Fruit fly (Drosophila melanogaster) whole organism, embryonic: ENCODE measurements around the gene Cdk1.

Experiments
- Bteb2 ChIP-seq: fragments of 200-800 bp; sonication (Bioruptor generic); optimal IDR thresholded peaks from 2 replicates; lab custom pipeline; 2016; ENCODE audit warnings: missing biosample characterization, missing genetic modification characterization
- CG10267 ChIP-seq: fragments of 200-800 bp; sonication (Bioruptor generic); optimal IDR thresholded peaks from 2 replicates; lab custom pipeline; 2018; ENCODE audit warnings: missing biosample characterization, mild to moderate bottlenecking, missing genetic modification characterization, moderate library complexity
- CG12219 ChIP-seq: fragments of 200-800 bp; sonication (Bioruptor generic); optimal IDR thresholded peaks from 3 replicates; lab custom pipeline; 2018; ENCODE audit warnings: missing biosample characterization, mild to moderate bottlenecking, missing genetic modification characterization
- CG12236 ChIP-seq: fragments of 200-800 bp; sonication (Bioruptor generic); optimal IDR thresholded peaks from 2 replicates; lab custom pipeline; 2016; ENCODE audit warnings: missing biosample characterization, missing genetic modification characterization
- CG12299 ChIP-seq: fragments of 200-800 bp; sonication (Bioruptor generic); optimal IDR thresholded peaks from 2 replicates; lab custom pipeline; 2018; ENCODE audit warnings: missing biosample characterization, mild to moderate bottlenecking, missing genetic modification characterization
- CG13123 ChIP-seq: fragments of 200-800 bp; sonication (Bioruptor generic); optimal IDR thresholded peaks from 2 replicates; lab custom pipeline; 2016; ENCODE audit warnings: missing biosample characterization, missing genetic modification characterization
- CG15073 ChIP-seq: fragments of 200-800 bp; sonication (Bioruptor generic); optimal IDR thresholded peaks from 2 replicates; lab custom pipeline; 2016; ENCODE audit warnings: missing biosample characterization, missing genetic modification characterization
- CG16815 ChIP-seq: fragments of 200-800 bp; sonication (Bioruptor generic); optimal IDR thresholded peaks from 3 replicates; lab custom pipeline; 2017; ENCODE audit warnings: missing biosample characterization, mild to moderate bottlenecking, missing genetic modification characterization
- CG17186 ChIP-seq: fragments of 200-800 bp; sonication (Bioruptor generic); optimal IDR thresholded peaks from 3 replicates; lab custom pipeline; 2017; ENCODE audit warnings: missing biosample characterization, missing genetic modification reagents, missing genetic modification characterization
- CG17361 ChIP-seq: fragments of 200-800 bp; sonication (Bioruptor generic); IDR thresholded peaks from 3 replicates; pipeline ENCODE4 v1.3.6; 2022; ENCODE audit warnings: missing biosample characterization, missing genetic modification characterization
- CG1792 ChIP-seq: fragments of 200-800 bp; sonication (Bioruptor generic); optimal IDR thresholded peaks from 2 replicates; lab custom pipeline; 2016; ENCODE audit warnings: missing biosample characterization, missing genetic modification characterization
- CG18262 ChIP-seq: fragments of 200-800 bp; optimal IDR thresholded peaks from 3 replicates; lab custom pipeline; 2019; ENCODE audit warnings: missing biosample characterization, mild to moderate bottlenecking, missing genetic modification characterization, moderate library complexity
- CG2199 ChIP-seq: fragments of 200-800 bp; sonication (Bioruptor generic); IDR thresholded peaks from 3 replicates; pipeline ENCODE4 v1.3.6; 2022; ENCODE audit warnings: missing biosample characterization, missing genetic modification characterization
- CG30020 ChIP-seq: fragments of 200-800 bp; optimal IDR thresholded peaks from 2 replicates; lab custom pipeline; 2019; ENCODE audit warnings: missing biosample characterization, mild to moderate bottlenecking, missing genetic modification characterization, moderate library complexity
- CG32767 ChIP-seq: fragments of 200-800 bp; sonication (Bioruptor generic); IDR thresholded peaks from 2 replicates; pipeline ENCODE4 v1.3.6; 2022; ENCODE audit warnings: missing biosample characterization, missing genetic modification characterization
- CG3407 ChIP-seq: fragments of 200-800 bp; sonication (Bioruptor generic); optimal IDR thresholded peaks from 2 replicates; lab custom pipeline; 2018; ENCODE audit warnings: missing biosample characterization, mild to moderate bottlenecking, missing genetic modification characterization
- CG4617 ChIP-seq: fragments of 200-800 bp; sonication (Bioruptor generic); optimal IDR thresholded peaks from 3 replicates; lab custom pipeline; 2016; ENCODE audit warnings: missing biosample characterization, missing genetic modification characterization, borderline replicate concordance
- CG5245 ChIP-seq: fragments of 200-800 bp; sonication (Bioruptor generic); optimal IDR thresholded peaks from 3 replicates; lab custom pipeline; 2016; ENCODE audit warnings: missing biosample characterization, missing genetic modification characterization
- CG8359 ChIP-seq: fragments of 200-800 bp; sonication (Bioruptor generic); optimal IDR thresholded peaks from 2 replicates; lab custom pipeline; 2017; ENCODE audit warnings: missing biosample characterization, mild to moderate bottlenecking, missing genetic modification characterization, borderline replicate concordance
- CG8765 ChIP-seq: fragments of 200-800 bp; sonication (Bioruptor generic); IDR thresholded peaks from 2 replicates; pipeline ENCODE4 v1.3.6; 2022; ENCODE audit warnings: missing biosample characterization, missing genetic modification characterization
- CG8924 ChIP-seq: fragments of 200-800 bp; optimal IDR thresholded peaks from 3 replicates; lab custom pipeline; 2019; ENCODE audit warnings: missing biosample characterization, mild to moderate bottlenecking, missing genetic modification characterization, moderate library complexity
- CG9797 ChIP-seq: fragments of 200-800 bp; sonication (Bioruptor generic); optimal IDR thresholded peaks from 3 replicates; lab custom pipeline; 2018; ENCODE audit warnings: missing biosample characterization, mild to moderate bottlenecking, missing genetic modification characterization
- CG9876 ChIP-seq: fragments of 200-800 bp; sonication (Bioruptor generic); optimal IDR thresholded peaks from 2 replicates; lab custom pipeline; 2016; ENCODE audit warnings: missing biosample characterization, missing genetic modification characterization
- CTCF ChIP-seq: fragments of 200-800 bp; sonication (Bioruptor generic); optimal IDR thresholded peaks from 2 replicates; lab custom pipeline; 2017; ENCODE audit warnings: missing biosample characterization, mild to moderate bottlenecking, missing genetic modification characterization, moderate library complexity
- D19A ChIP-seq: fragments of 200-800 bp; optimal IDR thresholded peaks from 3 replicates; lab custom pipeline; 2019; ENCODE audit warnings: missing biosample characterization, mild to moderate bottlenecking, missing genetic modification characterization, moderate library complexity
- Doc3 ChIP-seq: fragments of 200-800 bp; sonication (Bioruptor generic); IDR thresholded peaks from 3 replicates; pipeline ENCODE4 v1.3.6; 2022; ENCODE audit warnings: missing biosample characterization, missing genetic modification characterization; ENCODE audit not compliant: partially characterized antibody
- Hey ChIP-seq: fragments of 200-800 bp; sonication (Bioruptor generic); optimal IDR thresholded peaks from 3 replicates; lab custom pipeline; 2018; ENCODE audit warnings: missing biosample characterization, mild to moderate bottlenecking, missing genetic modification characterization
- Hr39 ChIP-seq: fragments of >200 bp; optimal IDR thresholded peaks from 2 replicates; lab custom pipeline; 2017
- MBD-R2 ChIP-seq: fragments of 200-800 bp; sonication (Bioruptor generic); IDR thresholded peaks from 2 replicates; pipeline ENCODE4 v1.3.6; 2022; ENCODE audit warnings: missing biosample characterization, missing genetic modification characterization
- Mrtf ChIP-seq: fragments of 200-800 bp; sonication (Bioruptor generic); IDR thresholded peaks from 3 replicates; pipeline ENCODE4 v1.3.6; 2022; ENCODE audit warnings: missing biosample characterization, missing genetic modification characterization
- Nf-YA ChIP-seq: fragments of 200-800 bp; sonication (Bioruptor generic); IDR thresholded peaks from 2 replicates; pipeline ENCODE4 v1.3.6; 2022; ENCODE audit warnings: missing biosample characterization, missing genetic modification characterization
- NfI ChIP-seq: fragments of 200-800 bp; sonication (Bioruptor generic); optimal IDR thresholded peaks from 3 replicates; lab custom pipeline; 2018; ENCODE audit warnings: missing biosample characterization, mild to moderate bottlenecking, missing genetic modification characterization, moderate library complexity
- Rfx ChIP-seq: fragments of 200-800 bp; sonication (Bioruptor generic); IDR thresholded peaks from 2 replicates; pipeline ENCODE4 v1.3.6; 2022; ENCODE audit warnings: missing biosample characterization, missing genetic modification characterization
- Sry-δ ChIP-seq: fragments of 200-800 bp; sonication (Bioruptor generic); optimal IDR thresholded peaks from 2 replicates; lab custom pipeline; 2016; ENCODE audit warnings: missing biosample characterization, missing genetic modification characterization
- cas ChIP-seq: fragments of 200-800 bp; sonication (Bioruptor generic); IDR thresholded peaks from 2 replicates; pipeline ENCODE4 v1.3.6; 2022; ENCODE audit warnings: missing biosample characterization, missing genetic modification characterization
- cwo ChIP-seq: fragments of 200-800 bp; sonication (Bioruptor generic); optimal IDR thresholded peaks from 3 replicates; lab custom pipeline; 2017; ENCODE audit warnings: missing biosample characterization, missing genetic modification characterization, mild to moderate bottlenecking, moderate library complexity, missing genetic modification reagents
- hbn ChIP-seq: fragments of 200-800 bp; sonication (Bioruptor generic); IDR thresholded peaks from 2 replicates; pipeline ENCODE4 v1.3.6; 2022; ENCODE audit warnings: missing biosample characterization, missing genetic modification characterization; ENCODE audit not compliant: partially characterized antibody
- her ChIP-seq: fragments of 200-800 bp; sonication (Bioruptor generic); optimal IDR thresholded peaks from 2 replicates; lab custom pipeline; 2016; ENCODE audit warnings: missing biosample characterization, missing genetic modification characterization
- lab ChIP-seq: fragments of 200-800 bp; sonication (Bioruptor generic); optimal IDR thresholded peaks from 3 replicates; lab custom pipeline; 2017; ENCODE audit warnings: missing biosample characterization, missing genetic modification characterization, mild to moderate bottlenecking, moderate library complexity, missing genetic modification reagents
- lbe ChIP-seq: fragments of 200-800 bp; sonication (Bioruptor generic); optimal IDR thresholded peaks from 2 replicates; lab custom pipeline; 2016; ENCODE audit warnings: missing biosample characterization, mild to moderate bottlenecking, missing genetic modification characterization
- lola ChIP-seq, 3 experiments: fragments of >200 bp in 2 of 3; fragments of 200-800 bp in 1 of 3; sonication (Bioruptor generic) in 1 of 3; optimal IDR thresholded peaks; 2 replicates each; lab custom pipeline; 2017 to 2019; ENCODE audit warnings: missing biosample characterization in 3 of 3, missing genetic modification characterization in 3 of 3, mild to moderate bottlenecking in 1 of 3, moderate library complexity in 1 of 3
- ro ChIP-seq: fragments of 200-800 bp; sonication (Bioruptor generic); IDR thresholded peaks from 2 replicates; pipeline ENCODE4 v1.3.6; 2022; ENCODE audit warnings: missing biosample characterization, missing genetic modification characterization
- row ChIP-seq: fragments of 200-800 bp; sonication (Bioruptor generic); IDR thresholded peaks from 3 replicates; pipeline ENCODE4 v1.3.6; 2022; ENCODE audit warnings: missing biosample characterization, missing genetic modification characterization
- slbo ChIP-seq: fragments of 200-800 bp; sonication (Bioruptor generic); IDR thresholded peaks from 2 replicates; pipeline ENCODE4 v1.3.6; 2022; ENCODE audit warnings: missing biosample characterization, missing genetic modification characterization
- ssp ChIP-seq: fragments of 200-800 bp; sonication (Bioruptor generic); IDR thresholded peaks from 2 replicates; pipeline ENCODE4 v1.3.6; 2022; ENCODE audit warnings: missing biosample characterization, missing genetic modification characterization
- tin ChIP-seq: fragments of 200-800 bp; sonication (Bioruptor generic); optimal IDR thresholded peaks from 3 replicates; lab custom pipeline; 2016; ENCODE audit warnings: missing biosample characterization, missing genetic modification characterization
- tx ChIP-seq: fragments of 200-800 bp; sonication (Bioruptor generic); optimal IDR thresholded peaks from 2 replicates; lab custom pipeline; 2016; ENCODE audit warnings: missing biosample characterization, missing genetic modification characterization
- usp ChIP-seq: fragments of >200 bp; optimal IDR thresholded peaks from 2 replicates; lab custom pipeline; 2017; ENCODE audit warnings: missing biosample characterization, missing genetic modification characterization
- zen ChIP-seq: fragments of 200-800 bp; sonication (Bioruptor generic); optimal IDR thresholded peaks from 3 replicates; lab custom pipeline; 2018; ENCODE audit warnings: missing biosample characterization, mild to moderate bottlenecking, missing genetic modification characterization, moderate library complexity

Gene Cdk1

DNA sequence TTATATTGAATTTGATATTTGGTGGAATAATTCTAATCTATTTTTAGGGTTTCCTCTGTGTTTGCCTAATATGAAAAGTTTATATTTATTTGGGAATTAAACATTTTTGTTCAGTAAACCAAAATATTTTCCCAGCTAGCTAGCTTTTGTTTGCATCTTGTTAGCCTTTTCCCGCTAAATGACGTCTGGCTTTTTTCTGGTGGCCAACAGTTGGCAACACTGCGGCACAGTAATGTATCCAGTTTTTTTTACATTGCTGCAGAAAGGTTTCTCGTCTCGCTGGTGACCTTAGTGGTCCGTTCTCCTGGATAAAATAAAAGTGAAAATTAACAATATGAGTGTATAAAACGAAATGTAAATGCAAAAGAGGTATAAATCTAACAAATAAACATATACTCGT is 21.8 kb downstream of the Cdk1 start, which contains the start of gene lft (continued):
- TF ChIP-seq CG8765, result no peak
- TF ChIP-seq Hr39, result no peak
- TF ChIP-seq CG4617 (GFP tag; lab: Kevin White, UChicago), result peak; percentile 8
- no peak for TF ChIP-seq CTCF (GFP tag; lab: Kevin White, UChicago)
- TF ChIP-seq NfI (GFP tag; lab: Kevin White, UChicago), result no peak
- TF ChIP-seq CG2199 (GFP tag; lab: Robert Waterston, UW), result 0 out of 3 replicates have a peak, but pooled peaks have one; percentile 45
- no peak for TF ChIP-seq CG12219 (GFP tag; lab: Kevin White, UChicago)
- no peak for TF ChIP-seq CG3407 (GFP tag; lab: Kevin White, UChicago)
- no peak for TF ChIP-seq CG1792 (GFP tag; lab: Kevin White, UChicago)
- TF ChIP-seq CG9876 (GFP tag; lab: Kevin White, UChicago), result no peak

DNA sequence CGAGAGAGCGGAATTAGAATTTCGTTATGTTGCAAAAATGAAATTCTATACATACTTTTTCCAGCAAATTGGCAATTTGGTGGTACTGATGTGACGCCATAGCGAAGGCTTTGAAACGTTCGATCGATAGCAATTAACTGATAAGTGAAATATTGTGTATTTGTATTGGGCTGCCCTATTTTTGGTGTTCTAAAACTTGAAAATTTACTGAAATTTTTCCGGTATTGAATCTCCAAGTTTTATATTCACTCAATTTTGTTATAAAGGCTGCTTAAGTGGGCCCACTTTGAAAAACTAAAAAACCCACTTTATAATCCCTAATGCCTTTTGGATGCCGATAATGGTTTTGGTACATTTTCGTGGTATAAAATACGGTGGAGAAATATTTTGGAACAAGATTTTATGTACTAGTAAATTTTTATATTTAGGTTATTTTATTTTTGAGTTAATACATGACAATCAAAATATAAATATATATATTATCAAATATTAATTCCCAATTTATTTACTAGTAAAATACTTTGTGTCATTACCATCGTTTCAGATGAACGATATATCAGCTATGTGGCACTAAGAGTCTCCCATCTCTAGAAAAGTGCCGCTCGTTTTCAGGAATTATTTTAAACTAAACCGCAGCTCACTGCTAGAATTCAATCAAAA is 23.5 kb downstream of the Cdk1 start, which contains the start of the genes Cand1 and pim:
Gene Cand1 (minus strand): TSS at position 300 of the 660 bp plus-strand sequence.
Gene pim (plus strand): TSS at position 582 of the 660 bp plus-strand sequence.
- TF ChIP-seq Mrtf (no peak), cwo (GFP tag; lab: Kevin White, UChicago) (no peak), zen (peak; percentile 41), CG18262 (peak; percentile 23), CG8359 (GFP tag; lab: Kevin White, UChicago) (no peak), CG5245 (GFP tag; lab: Kevin White, UChicago) (no peak), Doc3 (peak; percentile 64; the same call in 2 of the 3 replicates), Hey (tag; lab: Kevin White, UChicago) (no peak), lab (GFP tag; lab: Kevin White, UChicago) (no peak), slbo (GFP tag; lab: Robert Waterston, UW) (peak; percentile 55; the same call in 1 of the 2 replicates), CG30020 (tag; lab: Kevin White, UChicago) (peak; percentile 97), D19A (tag; lab: Kevin White, UChicago) (peak; percentile 5), lola (GFP tag; optimal IDR thresholded peaks at IDR 0.05; lab: Kevin White, UChicago) (peak in 1 of 3 experiments; percentile 19), usp (GFP tag; lab: Kevin White, UChicago) (no peak), ssp (peak; percentile 29; the same call in 1 of the 2 replicates), tx (GFP tag; lab: Kevin White, UChicago) (no peak), Rfx (GFP tag; lab: Robert Waterston, UW) (peak; percentile 35; the same call in 1 of the 2 replicates), her (GFP tag; lab: Kevin White, UChicago) (no peak), MBD-R2 (GFP tag; lab: Robert Waterston, UW) (peak; percentile 28; the same call in 1 of the 2 replicates), CG17361 (peak; percentile 48; the same call in 1 of the 3 replicates), CG16815 (GFP tag; lab: Kevin White, UChicago) (no peak), CG4617 (GFP tag; lab: Kevin White, UChicago) (peak; percentile 49), CG13123 (GFP tag; lab: Kevin White, UChicago) (no peak), row (peak; percentile 78), CG12299 (tag; lab: Kevin White, UChicago) (no peak), ro (GFP tag; lab: Robert Waterston, UW) (no peak), hbn (peak; percentile 46; the same call in 1 of the 2 replicates), CG10267 (tag; lab: Kevin White, UChicago) (peak; percentile 54), CG9797 (peak; percentile 59), Nf-YA (no peak), Bteb2 (GFP tag; lab: Kevin White, UChicago) (no peak), CG15073 (GFP tag; lab: Kevin White, UChicago) (no peak), CG12236 (GFP tag; lab: Kevin White, UChicago) (no peak), CG8924 (tag; lab: Kevin White, UChicago) (peak; percentile 42), CG17186 (GFP tag; lab: Kevin White, UChicago) (no peak), CG32767 (GFP tag; lab: Robert Waterston, UW) (no peak), cas (GFP tag; lab: Robert Waterston, UW) (no peak), tin (GFP tag; lab: Kevin White, UChicago) (no peak), lbe (GFP tag; lab: Kevin White, UChicago) (no peak), Sry-δ (GFP tag; lab: Kevin White, UChicago) (peak; percentile 81)
